Worm (Caenorhabditis elegans) whole organism, young adult: ENCODE data around the gene srsx-28.

Experiments
- ama-1 ChIP-seq, 3 experiments: fragments of 150-350 bp in 1 of 3; sonication (generic microtip) in 2 of 3; optimal IDR thresholded peaks; 2 replicates each; lab custom pipeline; 2014 to 2018; ENCODE audit warnings: missing biosample characterization in 2 of 3, missing genetic modification characterization in 2 of 3, missing genetic modification reagents in 2 of 3
- attf-6 ChIP-seq: fragments of 200-800 bp; sonication (Bioruptor generic); IDR thresholded peaks from 2 replicates; pipeline ENCODE4 v1.3.6; 2022; ENCODE audit warnings: missing genetic modification reagents, missing genetic modification characterization, missing compliant biosample characterization
- mel-28 ChIP-seq: sonication (generic microtip); optimal IDR thresholded peaks from 2 replicates; lab custom pipeline; 2016; ENCODE audit warnings: borderline replicate concordance, mild to moderate bottlenecking, missing genetic modification characterization, missing compliant biosample characterization
- pha-4 ChIP-seq: fragments of 150-350 bp; sonication (generic microtip); optimal IDR thresholded peaks from 2 replicates; lab custom pipeline; 2014; ENCODE audit warnings: missing biosample characterization, missing genetic modification reagents, missing genetic modification characterization
- snpc-4 ChIP-seq, 5 experiments: fragments of 150-350 bp in 1 of 5; sonication (generic microtip) in 4 of 5; optimal IDR thresholded peaks; 2 replicates each; lab custom pipeline; 2014 to 2018; ENCODE audit warnings: missing genetic modification characterization in 5 of 5, missing biosample characterization in 3 of 5, antibody characterized with exemption in 2 of 5, mild to moderate bottlenecking in 2 of 5, missing compliant biosample characterization in 2 of 5, missing genotype in 2 of 5, moderate library complexity in 2 of 5, missing genetic modification reagents in 1 of 5
- unc-62 ChIP-seq: fragments of 150-350 bp; optimal IDR thresholded peaks from 2 replicates; lab custom pipeline; 2014; ENCODE audit warnings: missing biosample characterization, missing genetic modification reagents, missing genetic modification characterization
- ztf-26 ChIP-seq: sonication (generic microtip); optimal IDR thresholded peaks from 2 replicates; lab custom pipeline; 2017; ENCODE audit warnings: missing genetic modification characterization, missing compliant biosample characterization

- no peak for TF ChIP-seq pha-4 (tag; lab: Kevin White, UChicago)
- no peak for TF ChIP-seq snpc-4 (GFP tag; optimal IDR thresholded peaks at IDR 0.05; lab: Kevin White, UChicago)
- no peak for TF ChIP-seq snpc-4 (tag; optimal IDR thresholded peaks at IDR 0.05; lab: Kevin White, UChicago)
- no peak for TF ChIP-seq ama-1 (optimal IDR thresholded peaks at IDR 0.05; lab: Kevin White, UChicago)
- no peak for TF ChIP-seq ama-1 (GFP tag; optimal IDR thresholded peaks at IDR 0.05; lab: Kevin White, UChicago)
- no peak for TF ChIP-seq mel-28 (tag; lab: Kevin White, UChicago)
- no peak for TF ChIP-seq unc-62 (GFP tag; lab: Kevin White, UChicago)
- no peak for TF ChIP-seq attf-6
- TF ChIP-seq ztf-26 (tag; lab: Kevin White, UChicago), result no peak
These were observed 50.0 kb downstream of the srsx-28 start for ce11 chrV:10202340-10202739.
